Worm (Caenorhabditis elegans) whole organism, L4/young adult: ENCODE results near the gene C08B6.5.

Source experiments
- dao-5 ChIP-seq: sonication (generic microtip); optimal IDR thresholded peaks from 2 replicates; lab custom pipeline; 2016; ENCODE audit warnings: missing genotype, missing genetic modification characterization, moderate library complexity, missing compliant biosample characterization
- him-1 ChIP-seq: sonication (generic microtip); optimal IDR thresholded peaks from 2 replicates; lab custom pipeline; 2016; ENCODE audit warnings: missing genotype, missing genetic modification reagents, missing genetic modification characterization, missing compliant biosample characterization

DNA sequence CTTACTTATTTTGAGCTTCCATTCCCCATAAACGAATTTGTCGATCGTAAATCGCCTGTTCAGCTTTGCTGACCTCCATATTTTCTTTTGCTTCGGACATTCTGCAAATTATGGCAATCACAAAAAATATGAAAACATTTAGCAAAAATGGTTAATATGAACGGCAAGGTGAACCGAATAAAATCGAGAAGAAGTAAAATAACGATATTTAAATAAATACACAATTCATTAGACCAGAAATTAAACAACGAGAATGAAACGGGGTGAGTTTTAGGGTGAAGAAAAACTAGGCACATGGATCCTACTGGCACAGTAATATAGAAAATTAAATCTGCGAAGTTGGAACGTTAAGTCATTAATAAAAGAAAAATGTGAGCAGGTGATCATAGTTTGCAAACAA, 12.6 kb downstream of the C08B6.5 start, which contains the start of gene aos-1:
- TF ChIP-seq him-1 (tag; lab: Kevin White, UChicago) (no peak), dao-5 (tag; lab: Kevin White, UChicago) (no peak)
